Worm (Caenorhabditis elegans) whole organism, midembryonic: Measurements from ENCODE around the gene mltn-11.

Source experiments
- T22C8.4 ChIP-seq: fragments of 200-800 bp; sonication (Bioruptor generic); IDR thresholded peaks from 2 replicates; pipeline ENCODE4 v1.3.6; 2022; ENCODE audit warnings: missing genetic modification characterization, missing compliant biosample characterization
- cog-1 ChIP-seq: sonication (generic microtip); optimal IDR thresholded peaks from 2 replicates; lab custom pipeline; 2016; ENCODE audit warnings: missing genetic modification characterization, missing compliant biosample characterization
- flt-1 ChIP-seq: fragments of 200-800 bp; sonication (Bioruptor generic); IDR thresholded peaks from 2 replicates; pipeline ENCODE4 v1.3.6; 2022; ENCODE audit warnings: missing genetic modification characterization, missing compliant biosample characterization
- med-1 ChIP-seq: sonication (generic microtip); optimal IDR thresholded peaks from 2 replicates; lab custom pipeline; 2017; ENCODE audit warnings: missing genetic modification characterization, mild to moderate bottlenecking, missing compliant biosample characterization, antibody characterized with exemption, missing genetic modification reagents; ENCODE audit not compliant: insufficient read depth
- ref-1 ChIP-seq: fragments of 200-800 bp; sonication (Bioruptor generic); conservative IDR thresholded peaks from 2 replicates; pipeline ENCODE4 v1.3.6; 2022; ENCODE audit warnings: missing genetic modification reagents, missing genetic modification characterization, missing compliant biosample characterization
- ztf-29 ChIP-seq: fragments of 200-800 bp; sonication (Bioruptor generic); IDR thresholded peaks from 2 replicates; pipeline ENCODE4 v1.3.6; 2022; ENCODE audit warnings: missing genetic modification reagents, missing genetic modification characterization, missing compliant biosample characterization

DNA sequence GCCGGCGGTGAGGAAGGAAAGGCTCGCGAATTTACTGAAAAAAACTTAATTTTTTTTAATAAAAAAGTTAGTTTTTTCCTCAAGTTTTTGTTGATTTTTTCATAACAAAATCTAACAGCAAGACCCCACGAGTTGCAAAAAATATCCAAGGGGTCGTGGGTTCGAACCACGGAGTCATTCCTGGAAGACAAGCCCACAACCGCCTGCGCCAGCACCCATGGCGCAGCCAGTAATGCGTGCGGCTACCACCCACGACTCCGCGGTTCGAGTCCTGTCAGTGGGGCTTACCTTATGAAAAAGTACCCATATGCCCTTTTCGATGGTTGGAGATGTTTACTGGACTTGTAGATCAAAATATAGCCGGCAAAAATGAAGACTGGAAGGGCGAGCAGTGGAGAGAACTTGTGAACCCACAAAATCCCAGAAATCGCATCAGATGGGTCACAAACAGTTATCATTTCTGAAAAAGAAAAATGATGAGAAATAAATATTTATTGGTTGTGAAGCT lies 13.2 kb upstream of the mltn-11 start, which contains the start of gene Y70C5A.2:
- TF ChIP-seq cog-1 (tag; lab: Kevin White, UChicago) (no peak), ztf-29 (GFP tag; lab: Robert Waterston, UW) (no peak), T22C8.4 (GFP tag; lab: Robert Waterston, UW) (no peak), flt-1 (GFP tag; lab: Robert Waterston, UW) (no peak), ref-1 (GFP tag; lab: Robert Waterston, UW) (no peak), med-1 (GFP tag; lab: Kevin White, UChicago) (no peak)
